Fruit fly (Drosophila melanogaster): ENCODE measurements around the gene CG33768.

The CG33768 gene

dm6 chr3L:22646863-22647262 is at the start of gene CG33768:
TSS of gene CG33768 (plus strand) at chr3L:22647163.
- no peak for TF ChIP-seq noc (tag; optimal IDR thresholded peaks at IDR 0.05)

DNA sequence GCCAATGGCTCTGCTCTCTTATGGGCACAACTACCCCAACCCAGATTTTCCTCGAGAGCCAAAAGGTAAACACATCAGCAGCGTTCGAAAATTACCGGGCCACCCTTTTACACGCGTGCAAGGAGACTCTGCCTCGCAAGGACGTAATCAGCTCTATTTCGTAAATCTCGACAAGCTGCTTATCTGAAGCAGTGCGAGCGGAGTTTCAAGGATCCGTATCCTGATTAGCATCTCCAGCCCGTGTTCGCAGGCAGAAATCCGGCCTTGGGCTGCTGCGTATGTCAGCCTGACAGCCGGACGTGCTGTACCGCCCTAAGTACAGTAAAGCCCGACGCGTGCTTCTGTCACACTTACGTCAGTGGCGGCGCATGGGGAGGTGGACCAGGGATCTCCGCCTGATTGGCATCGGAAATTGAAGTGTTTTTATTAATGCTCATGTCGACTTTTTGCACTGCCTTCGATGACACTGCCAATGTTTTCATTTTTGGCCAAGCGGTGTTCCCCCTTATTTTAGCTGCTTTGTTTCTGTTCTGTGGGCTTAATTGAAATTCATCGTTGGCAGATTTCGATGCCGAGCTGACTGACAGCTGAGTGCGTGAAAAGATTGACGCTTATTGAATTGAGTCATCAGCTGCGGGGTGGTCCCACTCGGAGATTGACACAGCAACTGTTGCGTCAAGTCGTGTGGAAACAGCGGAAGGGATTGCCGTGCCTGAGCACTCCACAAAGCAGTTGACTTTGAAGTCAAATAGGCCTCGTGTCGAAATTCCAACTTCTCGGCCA is 41.1 kb upstream of the CG33768 start, which contains the start of gene ND-B14.5AL:
ND-B14.5AL (plus strand) TSS at position 733 of the 783 bp plus-strand sequence.
- TF ChIP-seq noc (tag; optimal IDR thresholded peaks at IDR 0.05) = no peak

dm6 chr3L:22607076-22607475 is 39.9 kb upstream of the CG33768 start:
- TF ChIP-seq noc (tag; optimal IDR thresholded peaks at IDR 0.05) = no peak

DNA sequence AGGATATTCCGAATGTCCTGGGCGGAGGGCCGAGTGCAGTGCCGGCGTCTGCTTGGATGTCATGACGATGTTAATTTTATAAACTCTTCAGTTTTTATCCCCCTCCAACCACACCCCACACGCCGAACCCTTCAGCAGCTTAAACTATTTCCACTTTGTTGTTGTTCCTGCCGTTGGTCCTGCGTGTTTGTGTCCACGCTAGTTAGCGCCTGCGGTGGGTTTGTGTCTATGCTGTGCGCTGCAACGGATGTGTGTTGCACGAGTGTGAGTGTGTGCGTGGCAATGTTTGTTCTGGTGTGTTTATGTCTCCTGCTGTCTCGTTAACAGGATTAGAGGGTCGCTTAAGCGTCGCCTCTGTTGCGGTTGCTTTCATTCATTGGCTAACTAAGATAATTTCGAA is 30.2 kb upstream of the CG33768 start:
- TF ChIP-seq noc (tag; optimal IDR thresholded peaks at IDR 0.05) = no peak

- no peak for TF ChIP-seq noc (tag; optimal IDR thresholded peaks at IDR 0.05)
Measured at dm6 chr3L:22634111-22634510, 12.9 kb upstream of the CG33768 start.

DNA sequence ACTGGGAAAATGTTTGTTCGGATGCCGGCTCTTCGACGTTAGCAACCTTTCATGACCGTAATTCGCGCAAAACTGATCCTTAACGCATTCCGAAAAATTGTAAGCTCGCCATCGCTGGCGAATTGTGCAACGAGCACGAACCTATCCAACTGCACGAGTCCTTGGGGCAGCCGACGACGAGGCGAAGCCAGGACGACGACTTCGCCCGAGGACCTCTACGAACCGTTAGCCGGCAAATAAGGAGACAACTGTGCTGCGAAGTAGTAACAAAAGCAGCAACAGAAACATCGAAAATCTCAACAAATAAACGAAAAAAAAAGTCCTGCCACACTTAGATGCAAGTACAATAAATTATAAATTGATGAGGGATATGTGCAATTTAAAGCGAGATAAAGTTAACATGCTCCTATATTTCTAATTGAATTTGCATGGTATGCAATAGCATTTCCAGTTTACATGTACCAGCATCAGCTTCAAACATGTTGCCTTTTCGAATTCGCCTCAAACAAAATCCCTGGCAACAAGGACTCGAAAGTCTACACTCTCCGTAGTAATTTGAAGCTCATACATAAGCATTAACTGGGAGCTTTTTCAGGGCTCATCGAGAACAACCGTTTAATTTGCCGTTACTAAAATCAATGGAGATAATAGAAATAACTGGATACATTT is 9.0 kb upstream of the CG33768 start, which contains the start of gene CG14459:
CG14459 (minus strand) TSS at position 51 of the 669 bp plus-strand sequence.
- no peak for TF ChIP-seq noc (tag; optimal IDR thresholded peaks at IDR 0.05)

- TF ChIP-seq noc (tag; optimal IDR thresholded peaks at IDR 0.05) = no peak
Measured at dm6 chr3L:22642276-22642900, 4.6 kb upstream of the CG33768 start.

DNA sequence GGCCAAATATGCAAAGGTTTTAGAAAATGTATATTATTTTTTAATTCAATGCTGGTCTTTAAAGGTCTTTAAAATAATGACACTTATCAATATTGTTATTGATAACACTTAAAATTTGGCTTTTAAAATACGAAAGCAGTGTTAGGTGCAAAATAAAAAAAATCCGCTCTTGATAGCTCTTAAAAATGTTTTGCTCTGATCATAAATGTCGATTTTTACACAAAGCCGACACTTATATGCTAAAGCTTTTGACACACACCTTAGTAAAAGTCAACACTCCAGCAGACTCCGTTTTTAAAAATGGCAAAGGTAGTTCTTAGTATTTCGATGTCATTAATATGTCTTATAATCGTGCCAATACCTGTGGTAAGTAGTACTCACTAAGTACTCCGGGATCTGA is 1.6 kb upstream of the CG33768 start, which contains the start of gene CG33766:
CG33766 (plus strand) TSS at position 301 of the 400 bp plus-strand sequence.
- no peak for TF ChIP-seq noc (tag; optimal IDR thresholded peaks at IDR 0.05)

dm6 chr3L:22646007-22646406 is 956 bp upstream of the CG33768 start, which contains the start of gene CG33767:
TSS of gene CG33767 (plus strand) at chr3L:22646307.
- TF ChIP-seq noc (tag; optimal IDR thresholded peaks at IDR 0.05) = no peak

- no peak for TF ChIP-seq noc (tag; optimal IDR thresholded peaks at IDR 0.05)
Measured at dm6 chr3L:22647627-22648026, 664 bp downstream of the CG33768 start, which contains the start of gene CG33769. TSS of gene CG33769 (plus strand) at chr3L:22647927.

dm6 chr3L:22648372-22648771 is 1.4 kb downstream of the CG33768 start, which contains the start of gene CG33770:
TSS of gene CG33770 (plus strand) at chr3L:22648672.
- no peak for TF ChIP-seq noc (tag; optimal IDR thresholded peaks at IDR 0.05)

DNA sequence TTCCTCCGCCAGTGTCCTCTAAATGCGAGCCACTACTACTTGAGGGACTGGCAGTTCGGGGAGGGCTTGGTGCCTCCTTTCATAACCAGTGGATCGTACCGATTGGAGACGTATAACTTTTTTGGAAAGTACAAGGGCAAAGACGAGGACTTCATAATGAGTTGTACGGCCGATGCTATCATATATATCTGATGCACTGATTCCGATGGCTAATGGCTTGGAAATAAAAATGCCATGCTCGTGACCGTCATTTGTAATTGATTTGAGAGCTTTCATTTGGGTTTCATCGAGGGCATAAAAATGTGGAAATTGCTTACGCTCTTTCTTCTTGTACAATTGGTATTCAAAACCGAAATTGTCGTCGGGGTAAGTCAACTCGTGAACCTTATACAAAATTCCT is 2.1 kb downstream of the CG33768 start, which contains the start of gene CG33771:
CG33771 (plus strand) TSS at position 301 of the 400 bp plus-strand sequence.
- no peak for TF ChIP-seq noc (tag; optimal IDR thresholded peaks at IDR 0.05)

- no peak for TF ChIP-seq noc (tag; optimal IDR thresholded peaks at IDR 0.05)
Measured at dm6 chr3L:22652425-22652824, 5.5 kb downstream of the CG33768 start, which contains the start of gene CG33772. TSS of gene CG33772 (minus strand) at chr3L:22652525.

DNA sequence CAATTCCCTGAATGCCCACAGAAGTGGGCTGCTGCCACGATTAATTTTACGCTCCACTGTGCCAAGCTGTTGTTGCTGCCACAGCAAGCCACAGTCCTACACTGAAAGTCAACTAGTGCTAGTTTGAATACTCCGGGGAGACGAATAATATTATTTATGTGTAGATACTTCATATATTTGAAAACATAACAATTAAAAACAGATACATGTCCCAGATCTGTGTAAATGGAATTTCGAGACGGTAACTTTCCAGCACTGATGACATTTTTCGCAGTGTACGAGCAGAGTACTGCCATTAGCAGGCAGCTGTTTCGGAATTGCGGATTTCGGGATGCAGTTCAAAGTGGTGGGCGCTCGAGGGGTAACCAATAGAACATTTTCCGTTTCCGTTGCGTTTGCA is 18.1 kb downstream of the CG33768 start:
- no peak for TF ChIP-seq noc (tag; optimal IDR thresholded peaks at IDR 0.05)

dm6 chr3L:22669275-22670006 is 22.5 kb downstream of the CG33768 start, which contains the start of gene Jhbp6:
TSS of gene Jhbp6 (plus strand) at chr3L:22669956.
- peak; percentile 15 for TF ChIP-seq noc (tag; optimal IDR thresholded peaks at IDR 0.05)

Data from whole organism, larva.